Worm (Caenorhabditis elegans) whole organism, L4 larva: ENCODE measurements around the gene W06H8.6.

ENCODE experiments used
- F10B5.3 ChIP-seq: sonication (generic microtip); optimal IDR thresholded peaks from 2 replicates; lab custom pipeline; 2016; ENCODE audit warnings: mild to moderate bottlenecking, missing genetic modification characterization, missing compliant biosample characterization
- F26F4.8 ChIP-seq: fragments of 200-800 bp; sonication (Bioruptor generic); conservative IDR thresholded peaks from 2 replicates; pipeline ENCODE4 v1.3.6; 2022; ENCODE audit warnings: missing genetic modification characterization, missing compliant biosample characterization
- R02D3.7 ChIP-seq: fragments of 150-350 bp; sonication (generic microtip); optimal IDR thresholded peaks from 3 replicates; lab custom pipeline; 2014; ENCODE audit warnings: missing biosample characterization, missing genetic modification characterization
- T26A8.4 ChIP-seq: fragments of 200-800 bp; sonication (Bioruptor generic); IDR thresholded peaks from 2 replicates; pipeline ENCODE4 v1.3.6; 2022; ENCODE audit warnings: missing genetic modification characterization, missing compliant biosample characterization
- ZK546.5 ChIP-seq, 2 experiments: sonication (generic microtip); optimal IDR thresholded peaks; 2 replicates each; lab custom pipeline; 2017; ENCODE audit warnings: missing biosample characterization in 2 of 2, missing genetic modification characterization in 2 of 2
- aly-2 ChIP-seq: sonication (generic microtip); optimal IDR thresholded peaks from 2 replicates; lab custom pipeline; 2018; ENCODE audit warnings: missing biosample characterization, missing genetic modification characterization
- arid-1 ChIP-seq: fragments of 200-800 bp; sonication (Bioruptor generic); conservative IDR thresholded peaks from 2 replicates; pipeline ENCODE4 v1.3.6; 2022; ENCODE audit warnings: missing genetic modification reagents, missing genetic modification characterization, missing compliant biosample characterization
- ceh-20 ChIP-seq: fragments of 200-800 bp; sonication (Bioruptor generic); IDR thresholded peaks from 2 replicates; pipeline ENCODE4 v1.3.6; 2022; ENCODE audit warnings: missing genetic modification reagents, missing genetic modification characterization, missing compliant biosample characterization
- ceh-82 ChIP-seq: sonication (generic microtip); optimal IDR thresholded peaks from 2 replicates; lab custom pipeline; 2017; ENCODE audit warnings: missing biosample characterization, missing genetic modification characterization
- ctbp-1 ChIP-seq: fragments of 200-800 bp; sonication (Bioruptor generic); IDR thresholded peaks from 2 replicates; pipeline ENCODE4 v1.3.6; 2022; ENCODE audit warnings: missing genetic modification reagents, missing genetic modification characterization, missing compliant biosample characterization
- daf-16 ChIP-seq, 3 experiments: sonication (generic microtip); optimal IDR thresholded peaks; 2 replicates each; lab custom pipeline; 2016 to 2017; ENCODE audit warnings: missing genetic modification characterization in 3 of 3, missing genetic modification reagents in 3 of 3, mild to moderate bottlenecking in 2 of 3, missing compliant biosample characterization in 2 of 3, missing biosample characterization in 1 of 3, moderate library complexity in 1 of 3
- daf-19 ChIP-seq: fragments of 200-800 bp; sonication (Bioruptor generic); conservative IDR thresholded peaks from 2 replicates; pipeline ENCODE4 v1.3.6; 2022; ENCODE audit warnings: missing genetic modification characterization, missing compliant biosample characterization
- daf-8 ChIP-seq: fragments of 200-800 bp; sonication (Bioruptor generic); IDR thresholded peaks from 2 replicates; pipeline ENCODE4 v1.3.6; 2022; ENCODE audit warnings: missing genetic modification characterization, missing compliant biosample characterization
- dmd-6 ChIP-seq: fragments of 200-800 bp; sonication (Bioruptor generic); IDR thresholded peaks from 2 replicates; pipeline ENCODE4 v1.3.6; 2022; ENCODE audit warnings: missing genetic modification reagents, missing genetic modification characterization, missing compliant biosample characterization
- dpl-1 ChIP-seq: fragments of 150-350 bp; optimal IDR thresholded peaks from 2 replicates; lab custom pipeline; 2014; ENCODE audit warnings: missing biosample characterization, missing genetic modification reagents, missing genetic modification characterization
- duxl-1 ChIP-seq: sonication (generic microtip); optimal IDR thresholded peaks from 2 replicates; lab custom pipeline; 2016; ENCODE audit warnings: mild to moderate bottlenecking, missing genetic modification characterization, moderate library complexity, missing compliant biosample characterization; ENCODE audit not compliant: poor library complexity
- dve-1 ChIP-seq: sonication (generic microtip); optimal IDR thresholded peaks from 2 replicates; lab custom pipeline; 2017; ENCODE audit warnings: antibody characterized with exemption, mild to moderate bottlenecking, missing genetic modification characterization, missing compliant biosample characterization; ENCODE audit not compliant: insufficient read depth
- egl-27 ChIP-seq: sonication (generic microtip); optimal IDR thresholded peaks from 3 replicates; lab custom pipeline; 2017; ENCODE audit warnings: missing biosample characterization, missing genetic modification reagents, missing genetic modification characterization
- egl-43 ChIP-seq: fragments of 200-800 bp; sonication (Bioruptor generic); IDR thresholded peaks from 2 replicates; pipeline ENCODE4 v1.3.6; 2022; ENCODE audit warnings: missing genetic modification reagents, missing genetic modification characterization, missing compliant biosample characterization
- fos-1 ChIP-seq: fragments of 150-350 bp; optimal IDR thresholded peaks from 2 replicates; lab custom pipeline; 2014; ENCODE audit warnings: missing biosample characterization, missing genetic modification characterization
- gei-8 ChIP-seq: fragments of 200-800 bp; sonication (Bioruptor generic); optimal IDR thresholded peaks from 2 replicates; lab custom pipeline; 2018; ENCODE audit warnings: mild to moderate bottlenecking, missing genetic modification characterization, missing compliant biosample characterization
- hif-1 ChIP-seq, 2 experiments: sonication (generic microtip); optimal IDR thresholded peaks; 2 replicates each; lab custom pipeline; 2016 to 2017; ENCODE audit warnings: missing compliant biosample characterization in 2 of 2, missing genetic modification characterization in 2 of 2, missing genetic modification reagents in 2 of 2, missing genotype in 2 of 2, mild to moderate bottlenecking in 1 of 2
- hlh-11 ChIP-seq: fragments of 200-800 bp; sonication (Bioruptor generic); optimal IDR thresholded peaks from 2 replicates; lab custom pipeline; 2018; ENCODE audit warnings: mild to moderate bottlenecking, missing genetic modification characterization, missing compliant biosample characterization
- hlh-30 ChIP-seq: sonication (generic microtip); optimal IDR thresholded peaks from 2 replicates; lab custom pipeline; 2017; ENCODE audit warnings: antibody characterized with exemption, mild to moderate bottlenecking, missing genetic modification characterization, missing compliant biosample characterization; ENCODE audit not compliant: insufficient read depth
- hmg-1.1 ChIP-seq: fragments of 200-800 bp; sonication (Bioruptor generic); IDR thresholded peaks from 2 replicates; pipeline ENCODE4 v1.3.6; 2022; ENCODE audit warnings: missing genetic modification reagents, missing genetic modification characterization, missing compliant biosample characterization
- lim-7 ChIP-seq: fragments of 200-800 bp; sonication (Bioruptor generic); IDR thresholded peaks from 2 replicates; pipeline ENCODE4 v1.3.6; 2022; ENCODE audit warnings: missing genetic modification characterization, missing compliant biosample characterization
- lin-29 ChIP-seq: fragments of 200-800 bp; sonication (Bioruptor generic); IDR thresholded peaks from 2 replicates; pipeline ENCODE4 v1.3.6; 2022; ENCODE audit warnings: missing genetic modification reagents, missing genetic modification characterization, missing compliant biosample characterization
- lin-38 ChIP-seq: fragments of 200-800 bp; sonication (Bioruptor generic); IDR thresholded peaks from 2 replicates; pipeline ENCODE4 v1.3.6; 2022; ENCODE audit warnings: missing genetic modification reagents, missing genetic modification characterization, missing compliant biosample characterization
- lin-39 ChIP-seq: fragments of 150-350 bp; optimal IDR thresholded peaks from 2 replicates; lab custom pipeline; 2014; ENCODE audit warnings: missing biosample characterization, missing genetic modification reagents, missing genetic modification characterization
- lsy-2 ChIP-seq, 2 experiments: fragments of 150-350 bp in 1 of 2; sonication (generic microtip) in 1 of 2; optimal IDR thresholded peaks; 2 replicates each; lab custom pipeline; 2014 to 2017; ENCODE audit warnings: missing biosample characterization in 2 of 2, missing genetic modification characterization in 2 of 2
- madf-9 ChIP-seq: fragments of 200-800 bp; sonication (Bioruptor generic); conservative IDR thresholded peaks from 2 replicates; pipeline ENCODE4 v1.3.6; 2022; ENCODE audit warnings: missing genetic modification reagents, missing genetic modification characterization, missing compliant biosample characterization
- mdl-1 ChIP-seq, 2 experiments: fragments of 150-350 bp in 1 of 2; sonication (generic microtip) in 1 of 2; optimal IDR thresholded peaks; 2 replicates each; lab custom pipeline; 2014 to 2017; ENCODE audit warnings: missing biosample characterization in 2 of 2, missing genetic modification characterization in 2 of 2
- mep-1 ChIP-seq: fragments of 150-350 bp; sonication (generic microtip); optimal IDR thresholded peaks from 3 replicates; lab custom pipeline; 2014; ENCODE audit warnings: missing biosample characterization, missing genetic modification characterization
- mes-2 ChIP-seq: sonication (generic microtip); optimal IDR thresholded peaks from 2 replicates; lab custom pipeline; 2016; ENCODE audit warnings: missing genotype, mild to moderate bottlenecking, missing genetic modification characterization, missing compliant biosample characterization; ENCODE audit not compliant: poor library complexity, severe bottlenecking
- mxl-2 ChIP-seq: fragments of 200-800 bp; sonication (Bioruptor generic); conservative IDR thresholded peaks from 2 replicates; pipeline ENCODE4 v1.3.6; 2022; ENCODE audit warnings: missing genetic modification reagents, missing genetic modification characterization, missing compliant biosample characterization
- mxl-3 ChIP-seq: fragments of 200-800 bp; sonication (Bioruptor generic); optimal IDR thresholded peaks from 2 replicates; lab custom pipeline; 2018; ENCODE audit warnings: mild to moderate bottlenecking, missing genetic modification characterization, missing compliant biosample characterization
- nhr-102 ChIP-seq: sonication (generic microtip); optimal IDR thresholded peaks from 2 replicates; lab custom pipeline; 2016; ENCODE audit warnings: mild to moderate bottlenecking, missing genetic modification characterization, moderate library complexity, missing compliant biosample characterization
- nhr-237 ChIP-seq: sonication (generic microtip); optimal IDR thresholded peaks from 2 replicates; lab custom pipeline; 2017; ENCODE audit warnings: missing biosample characterization, missing genetic modification characterization
- nhr-28 ChIP-seq: fragments of 150-350 bp; optimal IDR thresholded peaks from 2 replicates; lab custom pipeline; 2014; ENCODE audit warnings: missing biosample characterization, missing genetic modification characterization
- nhr-41 ChIP-seq: fragments of 200-800 bp; sonication (Bioruptor generic); IDR thresholded peaks from 2 replicates; pipeline ENCODE4 v1.3.6; 2022; ENCODE audit warnings: missing genetic modification reagents, missing genetic modification characterization, missing compliant biosample characterization
- nhr-48 ChIP-seq: sonication (generic microtip); optimal IDR thresholded peaks from 2 replicates; lab custom pipeline; 2016; ENCODE audit warnings: mild to moderate bottlenecking, missing genetic modification characterization, missing compliant biosample characterization
- nhr-77 ChIP-seq: fragments of 150-350 bp; optimal IDR thresholded peaks from 2 replicates; lab custom pipeline; 2014; ENCODE audit warnings: missing biosample characterization, missing genetic modification characterization
- pha-4 ChIP-seq, 2 experiments: fragments of 150-350 bp in 1 of 2; fragments of 200-800 bp in 1 of 2; sonication (Bioruptor generic) in 1 of 2; IDR thresholded peaks in 1 of 2; optimal IDR thresholded peaks in 1 of 2; 2 replicates each; pipeline versions ENCODE4 v1.3.6 to Lab custom; 2014 to 2022; ENCODE audit warnings: missing genetic modification characterization in 2 of 2, missing genetic modification reagents in 2 of 2, missing biosample characterization in 1 of 2, missing compliant biosample characterization in 1 of 2
- pqm-1 ChIP-seq: sonication (generic microtip); optimal IDR thresholded peaks from 2 replicates; lab custom pipeline; 2017; ENCODE audit warnings: missing biosample characterization, missing genetic modification characterization
- tra-1 ChIP-seq: fragments of 200-800 bp; sonication (Bioruptor generic); IDR thresholded peaks from 2 replicates; pipeline ENCODE4 v1.3.6; 2022; ENCODE audit warnings: missing genetic modification reagents, missing genetic modification characterization, missing compliant biosample characterization
- unc-62 ChIP-seq, 3 experiments: fragments of 150-350 bp in 1 of 3; sonication (generic microtip); optimal IDR thresholded peaks in 2 of 3; peaks in 1 of 3; 1 replicate in 1 of 3; 2 replicates in 2 of 3; lab custom pipeline; 2014 to 2017; ENCODE audit warnings: missing biosample characterization in 3 of 3, missing genetic modification characterization in 3 of 3, missing genetic modification reagents in 3 of 3, missing genotype in 1 of 3
- zfp-3 ChIP-seq: fragments of 200-800 bp; sonication (Bioruptor generic); conservative IDR thresholded peaks from 2 replicates; pipeline ENCODE4 v1.3.6; 2022; ENCODE audit warnings: missing genetic modification reagents, missing genetic modification characterization, missing compliant biosample characterization
- zip-11 ChIP-seq: fragments of 200-800 bp; sonication (Bioruptor generic); IDR thresholded peaks from 2 replicates; pipeline ENCODE4 v1.3.6; 2022; ENCODE audit warnings: missing genetic modification characterization, missing compliant biosample characterization
- ztf-7 ChIP-seq: fragments of 150-350 bp; optimal IDR thresholded peaks from 2 replicates; lab custom pipeline; 2014; ENCODE audit warnings: missing biosample characterization, missing genetic modification characterization

Gene W06H8.6

DNA sequence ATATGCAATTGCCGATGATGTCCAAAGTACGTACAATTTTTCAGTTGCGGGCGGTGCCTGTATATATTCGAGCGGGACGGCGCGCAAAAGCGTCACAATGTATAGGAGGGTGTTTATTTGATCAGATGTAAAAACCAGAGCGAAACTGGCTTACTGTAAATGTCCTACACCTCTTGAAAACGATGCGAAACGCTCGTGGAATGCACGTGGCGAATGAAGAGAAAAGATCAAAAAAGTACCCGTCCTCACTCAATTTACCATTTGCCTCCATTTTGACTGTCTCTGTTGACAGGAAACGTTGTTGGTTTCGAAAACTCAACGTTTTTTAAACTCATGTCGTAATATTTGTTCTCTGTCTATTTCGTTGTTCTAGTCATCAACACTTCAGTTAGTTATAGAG lies 13.9 kb upstream of the W06H8.6 start:
- peak; percentile 22 for TF ChIP-seq gei-8
- TF ChIP-seq nhr-77 (tag; lab: Kevin White, UChicago), result peak; percentile 73
- TF ChIP-seq lin-38, result 0 out of 2 replicates have a peak, but pooled peaks have one; percentile 11
- TF ChIP-seq mxl-2 (GFP tag; lab: Robert Waterston, UW), result peak; percentile 95
- TF ChIP-seq R02D3.7 (tag; lab: Kevin White, UChicago), result no peak
- peak in 1 of 2 experiments; percentile 59 for TF ChIP-seq unc-62 (GFP tag; optimal IDR thresholded peaks at IDR 0.05 in 1 of 2; lab: Kevin White, UChicago)
- TF ChIP-seq unc-62 (tag; optimal IDR thresholded peaks at IDR 0.05; lab: Kevin White, UChicago), result no peak
- TF ChIP-seq nhr-48 (tag; lab: Kevin White, UChicago), result peak; percentile 97
- TF ChIP-seq hlh-11 (tag; lab: Kevin White, UChicago), result peak; percentile 83
- peak; percentile 52; the same call in 1 of the 2 replicates for TF ChIP-seq lin-29 (GFP tag; lab: Robert Waterston, UW)
- peak; percentile 70 for TF ChIP-seq hlh-30 (tag; lab: Kevin White, UChicago)
- TF ChIP-seq dpl-1, result no peak
- no peak for TF ChIP-seq arid-1 (GFP tag; lab: Robert Waterston, UW)
- TF ChIP-seq dve-1 (tag; lab: Kevin White, UChicago), result peak; percentile 76
- TF ChIP-seq nhr-102 (tag; lab: Kevin White, UChicago), result peak; percentile 28
- peak; percentile 11 for TF ChIP-seq mes-2
- no peak for TF ChIP-seq ceh-82 (tag; lab: Kevin White, UChicago)
- TF ChIP-seq mep-1, result peak; percentile 26
- peak in 1 of 2 experiments; percentile 78 for TF ChIP-seq mdl-1 (tag; optimal IDR thresholded peaks at IDR 0.05; lab: Kevin White, UChicago)
- peak; percentile 37; the same call in 1 of the 2 replicates for TF ChIP-seq T26A8.4 (GFP tag; lab: Robert Waterston, UW)
- TF ChIP-seq nhr-28, result peak; percentile 46
- no peak for TF ChIP-seq nhr-41 (GFP tag; lab: Robert Waterston, UW)
- TF ChIP-seq fos-1, result no peak
- peak; percentile 35; the same call in 1 of the 2 replicates for TF ChIP-seq tra-1 (GFP tag; lab: Robert Waterston, UW)
- TF ChIP-seq zip-11 (GFP tag; lab: Robert Waterston, UW), result no peak
- TF ChIP-seq dmd-6 (GFP tag; lab: Robert Waterston, UW), result peak; percentile 97
- TF ChIP-seq daf-19, result no peak
- TF ChIP-seq pha-4 (GFP tag; IDR thresholded peaks at IDR 0.05; lab: Robert Waterston, UW), result peak; percentile 63; the same call in 1 of the 2 replicates
- TF ChIP-seq pha-4 (tag; optimal IDR thresholded peaks at IDR 0.05; lab: Kevin White, UChicago), result peak; percentile 78
- peak; percentile 75 for TF ChIP-seq mxl-3
- peak in 1 of 2 experiments; percentile 52 for TF ChIP-seq lsy-2 (tag; optimal IDR thresholded peaks at IDR 0.05; lab: Kevin White, UChicago)
- no peak for TF ChIP-seq aly-2 (tag; lab: Kevin White, UChicago)
- no peak for TF ChIP-seq daf-16 (GFP tag; optimal IDR thresholded peaks at IDR 0.05; lab: Kevin White, UChicago)
- TF ChIP-seq daf-16 (tag; optimal IDR thresholded peaks at IDR 0.05; lab: Kevin White, UChicago), result peak; percentile 88
- TF ChIP-seq hmg-1.1 (GFP tag; lab: Robert Waterston, UW), result no peak
- TF ChIP-seq ceh-20 (GFP tag; lab: Robert Waterston, UW), result no peak
- no peak for TF ChIP-seq ztf-7 (tag; lab: Kevin White, UChicago)
- TF ChIP-seq hif-1 (tag; optimal IDR thresholded peaks at IDR 0.05; lab: Kevin White, UChicago), result peak in 1 of 2 experiments; percentile 50
- no peak for TF ChIP-seq madf-9 (GFP tag; lab: Robert Waterston, UW)

DNA sequence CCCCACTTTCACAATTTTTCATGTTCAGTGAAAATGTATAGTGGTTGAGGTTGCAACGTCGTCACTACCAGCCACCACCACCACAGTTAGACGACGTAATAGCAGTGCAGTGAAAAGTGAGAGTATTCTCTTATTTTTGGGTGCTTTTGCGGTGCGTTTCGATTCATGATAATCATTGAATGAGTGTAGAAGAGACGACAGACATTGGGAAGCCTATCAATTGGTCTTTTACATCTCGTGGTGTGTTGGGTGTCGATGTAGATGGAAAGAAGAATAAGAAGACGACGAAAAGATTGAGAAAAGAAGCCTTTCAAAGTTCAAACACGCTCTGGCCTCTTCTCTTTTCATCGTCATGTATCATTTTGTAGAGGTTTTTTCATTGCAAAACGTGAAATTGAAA lies 13.0 kb upstream of the W06H8.6 start:
- TF ChIP-seq F26F4.8 (GFP tag; lab: Robert Waterston, UW) (no peak), daf-8 (GFP tag; lab: Robert Waterston, UW) (no peak), duxl-1 (tag; lab: Kevin White, UChicago) (no peak), pqm-1 (tag; lab: Kevin White, UChicago) (no peak), lin-39 (tag; lab: Kevin White, UChicago) (no peak), lim-7 (no peak), zfp-3 (GFP tag; lab: Robert Waterston, UW) (no peak), egl-27 (tag; lab: Kevin White, UChicago) (no peak), dmd-6 (GFP tag; lab: Robert Waterston, UW) (peak; percentile 95), madf-9 (GFP tag; lab: Robert Waterston, UW) (no peak), egl-43 (no peak), nhr-48 (tag; lab: Kevin White, UChicago) (peak; percentile 98), lin-29 (GFP tag; lab: Robert Waterston, UW) (no peak), ctbp-1 (GFP tag; lab: Robert Waterston, UW) (no peak), F10B5.3 (no peak), ZK546.5 (tag; optimal IDR thresholded peaks at IDR 0.05; lab: Kevin White, UChicago) (no peak), nhr-237 (tag; lab: Kevin White, UChicago) (no peak)
